Fruit fly (Drosophila melanogaster) whole organism, embryonic: Measurements from ENCODE around the gene CG11839.
A peak's percentile ranks its signal among the peaks of the same experiment; 100 is the strongest.

Experiments
- Ada2b ChIP-seq: fragments of 200-800 bp; sonication (Bioruptor generic); IDR thresholded peaks from 2 replicates; pipeline ENCODE4 v1.3.6; 2022; ENCODE audit warnings: missing biosample characterization, missing genetic modification characterization
- Aef1 ChIP-seq: fragments of 200-800 bp; sonication (Bioruptor generic); IDR thresholded peaks from 3 replicates; pipeline ENCODE4 v1.3.6; 2022; ENCODE audit warnings: missing biosample characterization, missing genetic modification characterization
- CG12769 ChIP-seq: fragments of 200-800 bp; sonication (Bioruptor generic); optimal IDR thresholded peaks from 2 replicates; lab custom pipeline; 2019; ENCODE audit warnings: missing biosample characterization, mild to moderate bottlenecking, missing genetic modification characterization, moderate library complexity
- CG14710 ChIP-seq: fragments of 200-800 bp; sonication (Bioruptor generic); optimal IDR thresholded peaks from 3 replicates; lab custom pipeline; 2019; ENCODE audit warnings: missing biosample characterization, mild to moderate bottlenecking, missing genetic modification characterization, moderate library complexity
- CG14860 ChIP-seq: fragments of 200-800 bp; sonication (Bioruptor generic); IDR thresholded peaks from 3 replicates; pipeline ENCODE4 v1.3.6; 2022; ENCODE audit warnings: missing biosample characterization, missing genetic modification characterization; ENCODE audit not compliant: partially characterized antibody
- CG14965 ChIP-seq: fragments of 200-800 bp; sonication (Bioruptor generic); optimal IDR thresholded peaks from 2 replicates; lab custom pipeline; 2016; ENCODE audit warnings: missing biosample characterization, missing genetic modification characterization, borderline replicate concordance
- CG15479 ChIP-seq: fragments of 200-800 bp; sonication (Bioruptor generic); optimal IDR thresholded peaks from 3 replicates; lab custom pipeline; 2019; ENCODE audit warnings: missing biosample characterization, mild to moderate bottlenecking, missing genetic modification characterization, moderate library complexity
- CG15514 ChIP-seq: fragments of 200-800 bp; sonication (Bioruptor generic); optimal IDR thresholded peaks from 3 replicates; lab custom pipeline; 2017; ENCODE audit warnings: missing biosample characterization, missing genetic modification characterization, mild to moderate bottlenecking, moderate library complexity, missing genetic modification reagents
- CG17385 ChIP-seq: fragments of 200-800 bp; sonication (Bioruptor generic); optimal IDR thresholded peaks from 3 replicates; lab custom pipeline; 2018; ENCODE audit warnings: missing biosample characterization, mild to moderate bottlenecking, missing genetic modification characterization
- CG18262 ChIP-seq: fragments of 200-800 bp; optimal IDR thresholded peaks from 3 replicates; lab custom pipeline; 2019; ENCODE audit warnings: missing biosample characterization, mild to moderate bottlenecking, missing genetic modification characterization, moderate library complexity
- CG1832 ChIP-seq: fragments of 200-800 bp; sonication (Bioruptor generic); optimal IDR thresholded peaks from 2 replicates; lab custom pipeline; 2017; ENCODE audit warnings: missing biosample characterization, mild to moderate bottlenecking, missing genetic modification characterization, inconsistent platforms
- CG30020 ChIP-seq: fragments of 200-800 bp; optimal IDR thresholded peaks from 2 replicates; lab custom pipeline; 2019; ENCODE audit warnings: missing biosample characterization, mild to moderate bottlenecking, missing genetic modification characterization, moderate library complexity
- CG30431 ChIP-seq: fragments of 200-800 bp; sonication (Bioruptor generic); optimal IDR thresholded peaks from 2 replicates; lab custom pipeline; 2017; ENCODE audit warnings: missing biosample characterization, missing genetic modification characterization
- CG42726 ChIP-seq: fragments of 200-800 bp; sonication (Bioruptor generic); IDR thresholded peaks from 2 replicates; pipeline ENCODE4 v1.3.6; 2022; ENCODE audit warnings: missing biosample characterization, missing genetic modification characterization; ENCODE audit not compliant: partially characterized antibody
- CG5953 ChIP-seq: fragments of 200-800 bp; sonication (Bioruptor generic); IDR thresholded peaks from 2 replicates; pipeline ENCODE4 v1.3.6; 2022; ENCODE audit warnings: missing biosample characterization, missing genetic modification characterization
- CG6791 ChIP-seq: fragments of 200-800 bp; sonication (Bioruptor generic); IDR thresholded peaks from 3 replicates; pipeline ENCODE4 v1.3.6; 2022; ENCODE audit warnings: missing biosample characterization, missing genetic modification characterization; ENCODE audit not compliant: partially characterized antibody
- CG7987 ChIP-seq: fragments of 200-800 bp; sonication (Bioruptor generic); optimal IDR thresholded peaks from 2 replicates; lab custom pipeline; 2018; ENCODE audit warnings: missing biosample characterization, mild to moderate bottlenecking, missing genetic modification characterization, moderate library complexity
- CG8388 ChIP-seq: fragments of 200-800 bp; sonication (Bioruptor generic); optimal IDR thresholded peaks from 2 replicates; lab custom pipeline; 2019; ENCODE audit warnings: missing biosample characterization, mild to moderate bottlenecking, missing genetic modification characterization, moderate library complexity
- CG9817 ChIP-seq: fragments of 200-800 bp; sonication (Bioruptor generic); optimal IDR thresholded peaks from 2 replicates; lab custom pipeline; 2018; ENCODE audit warnings: missing biosample characterization, mild to moderate bottlenecking, missing genetic modification characterization, moderate library complexity
- CG9876 ChIP-seq: fragments of 200-800 bp; sonication (Bioruptor generic); optimal IDR thresholded peaks from 2 replicates; lab custom pipeline; 2016; ENCODE audit warnings: missing biosample characterization, missing genetic modification characterization
- Doc3 ChIP-seq: fragments of 200-800 bp; sonication (Bioruptor generic); IDR thresholded peaks from 3 replicates; pipeline ENCODE4 v1.3.6; 2022; ENCODE audit warnings: missing biosample characterization, missing genetic modification characterization; ENCODE audit not compliant: partially characterized antibody
- Dp ChIP-seq: fragments of 200-800 bp; sonication (Bioruptor generic); optimal IDR thresholded peaks from 2 replicates; lab custom pipeline; 2018; ENCODE audit warnings: missing biosample characterization, mild to moderate bottlenecking, missing genetic modification characterization, moderate library complexity
- ERR ChIP-seq: fragments of 200-800 bp; sonication (Bioruptor generic); optimal IDR thresholded peaks from 2 replicates; lab custom pipeline; 2016; ENCODE audit warnings: missing biosample characterization, missing genetic modification characterization
- Fer1 ChIP-seq: fragments of 200-800 bp; sonication (Bioruptor generic); optimal IDR thresholded peaks from 2 replicates; lab custom pipeline; 2017; ENCODE audit warnings: missing biosample characterization, mild to moderate bottlenecking, missing genetic modification characterization
- H2.0 ChIP-seq: fragments of 200-800 bp; sonication (Bioruptor generic); IDR thresholded peaks from 2 replicates; pipeline ENCODE4 v1.3.6; 2022; ENCODE audit warnings: missing biosample characterization, missing genetic modification characterization
- Hey ChIP-seq: fragments of 200-800 bp; sonication (Bioruptor generic); optimal IDR thresholded peaks from 3 replicates; lab custom pipeline; 2018; ENCODE audit warnings: missing biosample characterization, mild to moderate bottlenecking, missing genetic modification characterization
- Hsf ChIP-seq: fragments of 200-800 bp; sonication (Bioruptor generic); optimal IDR thresholded peaks from 3 replicates; lab custom pipeline; 2016; ENCODE audit warnings: missing biosample characterization, missing genetic modification characterization
- Kr ChIP-seq: fragments of 200-800 bp; sonication (Bioruptor generic); optimal IDR thresholded peaks from 2 replicates; lab custom pipeline; 2017; ENCODE audit warnings: missing biosample characterization, mild to moderate bottlenecking, missing genetic modification characterization
- Mad ChIP-seq: fragments of 200-800 bp; sonication (Bioruptor generic); optimal IDR thresholded peaks from 2 replicates; lab custom pipeline; 2016; ENCODE audit warnings: missing biosample characterization, missing genetic modification characterization
- Mes4 ChIP-seq: fragments of 200-800 bp; sonication (Bioruptor generic); optimal IDR thresholded peaks from 2 replicates; lab custom pipeline; 2016; ENCODE audit warnings: missing biosample characterization, missing genetic modification characterization
- Myb ChIP-seq: fragments of 200-800 bp; sonication (Bioruptor generic); optimal IDR thresholded peaks from 2 replicates; lab custom pipeline; 2016; ENCODE audit warnings: missing biosample characterization, missing genetic modification characterization
- Nf-YB ChIP-seq: fragments of 200-800 bp; sonication (Bioruptor generic); optimal IDR thresholded peaks from 3 replicates; lab custom pipeline; 2019; ENCODE audit warnings: missing biosample characterization, mild to moderate bottlenecking, missing genetic modification characterization, moderate library complexity
- Stat92E ChIP-seq, 3 experiments: fragments of >200 bp in 2 of 3; fragments of 200-800 bp in 1 of 3; sonication (Bioruptor generic) in 1 of 3; optimal IDR thresholded peaks; 2 replicates each; lab custom pipeline; 2017 to 2019; ENCODE audit warnings: missing biosample characterization in 3 of 3, missing genetic modification characterization in 3 of 3, mild to moderate bottlenecking in 1 of 3, moderate library complexity in 1 of 3
- YL-1 ChIP-seq: fragments of 200-800 bp; sonication (Bioruptor generic); optimal IDR thresholded peaks from 3 replicates; lab custom pipeline; 2017; ENCODE audit warnings: missing biosample characterization, mild to moderate bottlenecking, missing genetic modification characterization
- ara ChIP-seq: fragments of 200-800 bp; sonication (Bioruptor generic); IDR thresholded peaks from 2 replicates; pipeline ENCODE4 v1.3.6; 2022; ENCODE audit warnings: missing biosample characterization, missing genetic modification characterization
- btn ChIP-seq: fragments of 200-800 bp; sonication (Bioruptor generic); optimal IDR thresholded peaks from 2 replicates; lab custom pipeline; 2016; ENCODE audit warnings: missing biosample characterization, missing genetic modification characterization
- cas ChIP-seq: fragments of 200-800 bp; sonication (Bioruptor generic); IDR thresholded peaks from 2 replicates; pipeline ENCODE4 v1.3.6; 2022; ENCODE audit warnings: missing biosample characterization, missing genetic modification characterization
- dpn ChIP-seq, 2 experiments: fragments of 200-800 bp; sonication (Bioruptor generic); optimal IDR thresholded peaks; 3 replicates each; lab custom pipeline; 2016; ENCODE audit warnings: missing biosample characterization in 2 of 2, missing genetic modification characterization in 2 of 2
- fd3F ChIP-seq: fragments of 200-800 bp; sonication (Bioruptor generic); optimal IDR thresholded peaks from 2 replicates; lab custom pipeline; 2018; ENCODE audit warnings: missing biosample characterization, mild to moderate bottlenecking, missing genetic modification characterization, moderate library complexity
- gem ChIP-seq: fragments of 200-800 bp; sonication (Bioruptor generic); optimal IDR thresholded peaks from 2 replicates; lab custom pipeline; 2019; ENCODE audit warnings: missing biosample characterization, mild to moderate bottlenecking, missing genetic modification characterization, moderate library complexity
- gsb-n ChIP-seq: fragments of 200-800 bp; sonication (Bioruptor generic); optimal IDR thresholded peaks from 3 replicates; lab custom pipeline; 2018; ENCODE audit warnings: missing biosample characterization, mild to moderate bottlenecking, missing genetic modification characterization
- h ChIP-seq: fragments of >200 bp; optimal IDR thresholded peaks from 2 replicates; lab custom pipeline; 2017
- hbn ChIP-seq: fragments of 200-800 bp; sonication (Bioruptor generic); IDR thresholded peaks from 2 replicates; pipeline ENCODE4 v1.3.6; 2022; ENCODE audit warnings: missing biosample characterization, missing genetic modification characterization; ENCODE audit not compliant: partially characterized antibody
- mam ChIP-seq: fragments of 200-800 bp; sonication (Bioruptor generic); optimal IDR thresholded peaks from 3 replicates; lab custom pipeline; 2016; ENCODE audit warnings: missing biosample characterization, missing genetic modification characterization
- pan ChIP-seq, 4 experiments: fragments of >200 bp in 3 of 4; fragments of 200-800 bp in 1 of 4; sonication (Bioruptor generic) in 1 of 4; optimal IDR thresholded peaks in 3 of 4; IDR thresholded peaks in 1 of 4; 2 replicates each; pipeline versions ENCODE4 v1.3.6 to Lab custom; 2017 to 2022; ENCODE audit warnings: missing biosample characterization in 2 of 4, missing genetic modification characterization in 2 of 4, mixed read lengths in 1 of 4
- pho ChIP-seq: fragments of 200-800 bp; sonication (Bioruptor generic); optimal IDR thresholded peaks from 2 replicates; lab custom pipeline; 2016; ENCODE audit warnings: missing biosample characterization, missing genetic modification characterization
- pros ChIP-seq: fragments of 200-800 bp; sonication (Bioruptor generic); optimal IDR thresholded peaks from 3 replicates; lab custom pipeline; 2019; ENCODE audit warnings: missing biosample characterization, mild to moderate bottlenecking, missing genetic modification characterization, moderate library complexity
- toy ChIP-seq: fragments of 200-800 bp; sonication (Bioruptor generic); IDR thresholded peaks from 2 replicates; pipeline ENCODE4 v1.3.6; 2022; ENCODE audit warnings: missing biosample characterization, missing genetic modification characterization

The CG11839 gene

DNA sequence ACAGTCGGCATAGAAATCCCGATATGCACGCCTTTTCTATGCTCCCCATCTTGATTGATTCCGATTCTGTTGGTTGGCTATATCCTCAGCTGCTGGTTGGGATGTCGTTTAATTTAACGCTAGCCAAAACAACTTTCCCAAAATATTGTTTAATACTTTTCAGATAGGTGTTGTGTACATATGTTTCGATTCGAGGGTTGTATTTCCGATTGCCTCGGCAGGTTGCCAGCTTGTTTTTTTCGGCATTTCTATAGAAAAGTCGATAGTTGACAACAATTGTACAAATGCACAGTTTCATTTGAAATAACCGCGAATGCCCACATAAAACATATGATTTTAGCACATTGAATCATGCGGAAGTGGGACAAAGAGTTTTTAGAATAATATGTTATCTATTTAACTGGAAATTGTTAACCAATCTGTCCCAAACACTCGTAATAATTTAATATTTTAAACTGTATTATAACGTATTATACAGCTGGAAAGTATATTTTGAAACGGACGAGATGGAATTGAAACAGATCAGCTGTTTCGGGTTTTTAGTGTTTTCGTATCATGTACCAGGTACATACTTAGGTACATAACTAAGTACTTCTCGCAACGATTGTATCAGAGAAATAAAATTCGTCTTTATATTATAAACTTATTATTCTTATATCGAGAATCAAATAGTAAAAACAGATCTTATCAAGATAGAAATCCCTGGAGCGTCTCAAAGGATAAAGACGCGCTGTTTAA, 15.1 kb upstream of the CG11839 start, which contains the start of gene CG31109 (continued):
- no peak for TF ChIP-seq Stat92E (GFP tag; optimal IDR thresholded peaks at IDR 0.05; lab: Kevin White, UChicago)
- TF ChIP-seq CG14965 (GFP tag; lab: Kevin White, UChicago): no peak
- peak; percentile 7 for TF ChIP-seq Fer1 (GFP tag; lab: Kevin White, UChicago)
- TF ChIP-seq CG14860 (GFP tag; lab: Robert Waterston, UW): no peak
- TF ChIP-seq Doc3: 0 out of 3 replicates have a peak, but pooled peaks have one; percentile 34
- no peak for TF ChIP-seq h (lab: Kevin White, UChicago)
- no peak for TF ChIP-seq Mes4 (GFP tag; lab: Kevin White, UChicago)
- TF ChIP-seq H2.0 (GFP tag; lab: Robert Waterston, UW): peak; percentile 35; the same call in 1 of the 2 replicates
- no peak for TF ChIP-seq Mad (GFP tag; lab: Kevin White, UChicago)
- TF ChIP-seq CG15479 (GFP tag; lab: Kevin White, UChicago): peak; percentile 10
- peak; percentile 70 for TF ChIP-seq CG14710 (tag; lab: Kevin White, UChicago)
- TF ChIP-seq CG8388 (GFP tag; lab: Kevin White, UChicago): peak; percentile 5
- peak; percentile 2 for TF ChIP-seq Hsf (GFP tag; lab: Kevin White, UChicago)
- peak; percentile 33 for TF ChIP-seq CG18262 (tag; lab: Kevin White, UChicago)
- TF ChIP-seq ERR (GFP tag; lab: Kevin White, UChicago): no peak
- TF ChIP-seq Aef1 (GFP tag; lab: Robert Waterston, UW): no peak
- TF ChIP-seq dpn (GFP tag; optimal IDR thresholded peaks at IDR 0.05; lab: Kevin White, UChicago): peak in 1 of 2 experiments; percentile 4
- no peak for TF ChIP-seq btn (GFP tag; lab: Kevin White, UChicago)
- no peak for TF ChIP-seq Hey
- no peak for TF ChIP-seq CG12769 (tag; lab: Kevin White, UChicago)
- no peak for TF ChIP-seq cas (GFP tag; lab: Robert Waterston, UW)
- TF ChIP-seq CG7987 (GFP tag; lab: Kevin White, UChicago): peak; percentile 30
- no peak for TF ChIP-seq pan (optimal IDR thresholded peaks at IDR 0.05; lab: Kevin White, UChicago)
- TF ChIP-seq pan (GFP tag; optimal IDR thresholded peaks at IDR 0.05 in 1 of 2, IDR thresholded peaks at IDR 0.05 in 1 of 2): peak in 1 of 2 experiments; percentile 38
- peak; percentile 33 for TF ChIP-seq gem
- TF ChIP-seq fd3F (GFP tag; lab: Kevin White, UChicago): no peak
- no peak for TF ChIP-seq gsb-n
- TF ChIP-seq Ada2b (GFP tag; lab: Robert Waterston, UW): no peak
- peak; percentile 39; the same call in 1 of the 2 replicates for TF ChIP-seq hbn
- TF ChIP-seq Nf-YB (GFP tag; lab: Kevin White, UChicago): no peak
- peak; percentile 54 for TF ChIP-seq YL-1 (GFP tag; lab: Kevin White, UChicago)
- TF ChIP-seq Dp: peak; percentile 73
- TF ChIP-seq ara (GFP tag; lab: Robert Waterston, UW): no peak
- TF ChIP-seq CG9876 (GFP tag; lab: Kevin White, UChicago): no peak
- TF ChIP-seq CG5953 (GFP tag; lab: Robert Waterston, UW): no peak
- TF ChIP-seq Myb (GFP tag; lab: Kevin White, UChicago): peak; percentile 86
- TF ChIP-seq pho (GFP tag; lab: Kevin White, UChicago): no peak
- peak; percentile 92 for TF ChIP-seq CG30020 (tag; lab: Kevin White, UChicago)
- no peak for TF ChIP-seq CG30431
- TF ChIP-seq CG9817: peak; percentile 6
- no peak for TF ChIP-seq Kr (GFP tag; lab: Kevin White, UChicago)
- peak; percentile 37; the same call in 1 of the 3 replicates for TF ChIP-seq CG6791 (GFP tag; lab: Robert Waterston, UW)
- TF ChIP-seq CG1832 (GFP tag; lab: Kevin White, UChicago): no peak
- TF ChIP-seq toy (GFP tag; lab: Robert Waterston, UW): no peak
- TF ChIP-seq mam (GFP tag; lab: Kevin White, UChicago): peak; percentile 43
- no peak for TF ChIP-seq CG42726
- peak; percentile 62 for TF ChIP-seq CG15514 (GFP tag; lab: Kevin White, UChicago)
- no peak for TF ChIP-seq CG17385 (GFP tag; lab: Kevin White, UChicago)
- no peak for TF ChIP-seq pros (GFP tag; lab: Kevin White, UChicago)
